Worm (Caenorhabditis elegans) whole organism, young adult: ENCODE data around the gene col-118.
A peak's percentile ranks its signal among the peaks of the same experiment; 100 is the strongest.

ENCODE experiments used
- F49E8.2 ChIP-seq: sonication (generic microtip); optimal IDR thresholded peaks from 3 replicates; lab custom pipeline; 2017; ENCODE audit warnings: missing genetic modification characterization, mild to moderate bottlenecking, missing compliant biosample characterization, antibody characterized with exemption, moderate library complexity; ENCODE audit not compliant: insufficient read depth
- F52B5.7 ChIP-seq: sonication (generic microtip); optimal IDR thresholded peaks from 2 replicates; lab custom pipeline; 2016; ENCODE audit warnings: mild to moderate bottlenecking, missing genetic modification characterization, missing compliant biosample characterization
- K11D2.4 ChIP-seq: fragments of 200-800 bp; sonication (Bioruptor generic); IDR thresholded peaks from 2 replicates; pipeline ENCODE4 v1.3.6; 2022; ENCODE audit warnings: missing genetic modification reagents, missing genetic modification characterization, missing compliant biosample characterization
- T26A5.8 ChIP-seq: sonication (generic microtip); optimal IDR thresholded peaks from 2 replicates; lab custom pipeline; 2016; ENCODE audit warnings: missing genetic modification characterization, missing compliant biosample characterization
- Y67H2A.10 ChIP-seq: fragments of 200-800 bp; sonication (Bioruptor generic); conservative IDR thresholded peaks from 2 replicates; pipeline ENCODE4 v1.3.6; 2022; ENCODE audit warnings: missing genetic modification reagents, missing genetic modification characterization, missing compliant biosample characterization
- akir-1 ChIP-seq: fragments of 200-800 bp; sonication (Bioruptor generic); optimal IDR thresholded peaks from 2 replicates; lab custom pipeline; 2018; ENCODE audit warnings: mild to moderate bottlenecking, missing genetic modification characterization, moderate library complexity, missing compliant biosample characterization
- attf-5 ChIP-seq: fragments of 200-800 bp; sonication (Bioruptor generic); optimal IDR thresholded peaks from 2 replicates; lab custom pipeline; 2018; ENCODE audit warnings: mild to moderate bottlenecking, missing genetic modification characterization, missing compliant biosample characterization
- bed-1 ChIP-seq: fragments of 200-800 bp; sonication (Bioruptor generic); IDR thresholded peaks from 2 replicates; pipeline ENCODE4 v1.3.6; 2022; ENCODE audit warnings: missing genetic modification reagents, missing genetic modification characterization, missing compliant biosample characterization
- ceh-100 ChIP-seq: fragments of 200-800 bp; sonication (Bioruptor generic); IDR thresholded peaks from 2 replicates; pipeline ENCODE4 v1.3.6; 2022; ENCODE audit warnings: missing genetic modification reagents, missing genetic modification characterization, missing compliant biosample characterization
- dox-1 ChIP-seq: fragments of 200-800 bp; sonication (Bioruptor generic); IDR thresholded peaks from 2 replicates; pipeline ENCODE4 v1.3.6; 2022; ENCODE audit warnings: missing genetic modification reagents, missing genetic modification characterization, missing compliant biosample characterization
- dpl-1 ChIP-seq: fragments of 150-350 bp; optimal IDR thresholded peaks from 2 replicates; lab custom pipeline; 2014; ENCODE audit warnings: missing biosample characterization, missing genetic modification reagents, missing genetic modification characterization
- efl-1 ChIP-seq: fragments of 150-350 bp; optimal IDR thresholded peaks from 2 replicates; lab custom pipeline; 2014; ENCODE audit warnings: missing biosample characterization, missing genetic modification reagents, missing genetic modification characterization
- gei-17 ChIP-seq: fragments of 200-800 bp; sonication (Bioruptor generic); optimal IDR thresholded peaks from 2 replicates; lab custom pipeline; 2018; ENCODE audit warnings: mild to moderate bottlenecking, missing genetic modification characterization, missing compliant biosample characterization
- him-1 ChIP-seq: sonication (generic microtip); optimal IDR thresholded peaks from 2 replicates; lab custom pipeline; 2016; ENCODE audit warnings: missing genotype, missing genetic modification reagents, missing genetic modification characterization, missing compliant biosample characterization
- hrde-1 ChIP-seq: sonication (generic microtip); optimal IDR thresholded peaks from 2 replicates; lab custom pipeline; 2016; ENCODE audit warnings: missing genetic modification characterization, mild to moderate bottlenecking, missing compliant biosample characterization, moderate library complexity, missing genotype, missing genetic modification reagents, borderline replicate concordance
- hsf-1 ChIP-seq: fragments of 200-800 bp; sonication (Bioruptor generic); IDR thresholded peaks from 2 replicates; pipeline ENCODE4 v1.3.6; 2022; ENCODE audit warnings: missing genetic modification reagents, missing genetic modification characterization, missing compliant biosample characterization
- lin-35 ChIP-seq, 3 experiments: fragments of 150-350 bp in 2 of 3; sonication (generic microtip) in 1 of 3; optimal IDR thresholded peaks; 2 replicates each; lab custom pipeline; 2014 to 2018; ENCODE audit warnings: missing biosample characterization in 3 of 3, missing genetic modification characterization in 3 of 3, missing genetic modification reagents in 3 of 3
- lin-40 ChIP-seq: sonication (generic microtip); optimal IDR thresholded peaks from 2 replicates; lab custom pipeline; 2016; ENCODE audit warnings: missing genetic modification characterization, mild to moderate bottlenecking, missing compliant biosample characterization, missing genotype, missing genetic modification reagents
- lin-54 ChIP-seq: fragments of 200-800 bp; sonication (Bioruptor generic); optimal IDR thresholded peaks from 2 replicates; lab custom pipeline; 2018; ENCODE audit warnings: mild to moderate bottlenecking, missing genetic modification characterization, missing compliant biosample characterization
- lsl-1 ChIP-seq: fragments of 200-800 bp; sonication (Bioruptor generic); optimal IDR thresholded peaks from 2 replicates; lab custom pipeline; 2018; ENCODE audit warnings: mild to moderate bottlenecking, missing genetic modification characterization, moderate library complexity, missing compliant biosample characterization
- madf-6 ChIP-seq: fragments of 200-800 bp; sonication (Bioruptor generic); IDR thresholded peaks from 2 replicates; pipeline ENCODE4 v1.3.6; 2022; ENCODE audit warnings: missing genetic modification reagents, missing genetic modification characterization, missing compliant biosample characterization
- mxl-1 ChIP-seq: sonication (generic microtip); optimal IDR thresholded peaks from 2 replicates; lab custom pipeline; 2016; ENCODE audit warnings: missing genetic modification characterization, missing compliant biosample characterization
- pbrm-1 ChIP-seq: fragments of 200-800 bp; sonication (Bioruptor generic); IDR thresholded peaks from 2 replicates; pipeline ENCODE4 v1.3.6; 2022; ENCODE audit warnings: missing genetic modification reagents, missing genetic modification characterization, missing compliant biosample characterization
- snpc-1.3 ChIP-seq: sonication (generic microtip); optimal IDR thresholded peaks from 2 replicates; lab custom pipeline; 2017; ENCODE audit warnings: missing genetic modification characterization, mild to moderate bottlenecking, missing compliant biosample characterization, antibody characterized with exemption, moderate library complexity, missing genotype, missing genetic modification reagents; ENCODE audit not compliant: insufficient read depth
- snpc-3.4 ChIP-seq: sonication (generic microtip); optimal IDR thresholded peaks from 2 replicates; lab custom pipeline; 2017; ENCODE audit warnings: missing genetic modification characterization, mild to moderate bottlenecking, missing compliant biosample characterization, antibody characterized with exemption, moderate library complexity, missing genotype, missing genetic modification reagents
- snpc-4 ChIP-seq, 5 experiments: fragments of 150-350 bp in 1 of 5; sonication (generic microtip) in 4 of 5; optimal IDR thresholded peaks; 2 replicates each; lab custom pipeline; 2014 to 2018; ENCODE audit warnings: missing genetic modification characterization in 5 of 5, missing biosample characterization in 3 of 5, antibody characterized with exemption in 2 of 5, mild to moderate bottlenecking in 2 of 5, missing compliant biosample characterization in 2 of 5, missing genotype in 2 of 5, moderate library complexity in 2 of 5, missing genetic modification reagents in 1 of 5
- tbp1 ChIP-seq: fragments of 200-800 bp; sonication (Bioruptor generic); optimal IDR thresholded peaks from 2 replicates; lab custom pipeline; 2018; ENCODE audit warnings: mild to moderate bottlenecking, missing genetic modification characterization, missing compliant biosample characterization
- tlf-1 ChIP-seq: fragments of 200-800 bp; sonication (Bioruptor generic); optimal IDR thresholded peaks from 2 replicates; lab custom pipeline; 2018; ENCODE audit warnings: mild to moderate bottlenecking, missing genetic modification characterization, missing compliant biosample characterization
- ztf-18 ChIP-seq: sonication (generic microtip); optimal IDR thresholded peaks from 2 replicates; lab custom pipeline; 2016; ENCODE audit warnings: missing genotype, mild to moderate bottlenecking, missing genetic modification characterization, missing compliant biosample characterization
- ztf-3 ChIP-seq: fragments of 200-800 bp; sonication (Bioruptor generic); optimal IDR thresholded peaks from 2 replicates; lab custom pipeline; 2018; ENCODE audit warnings: mild to moderate bottlenecking, missing genetic modification characterization, missing compliant biosample characterization

col-118 gene

ce11 chrIV:8893746-8894145 lies 45.7 kb downstream of the col-118 start, which contains the start of gene rad-54.L2 (continued):
- TF ChIP-seq madf-6 (GFP tag; lab: Robert Waterston, UW) (peak; percentile 46; the same call in 1 of the 2 replicates), snpc-1.3 (tag; lab: Kevin White, UChicago) (no peak), dpl-1 (GFP tag; lab: Kevin White, UChicago) (no peak), bed-1 (no peak), ceh-100 (GFP tag; lab: Robert Waterston, UW) (no peak), akir-1 (no peak), lsl-1 (GFP tag; lab: Kevin White, UChicago) (peak; percentile 33), F52B5.7 (tag; lab: Kevin White, UChicago) (no peak), dox-1 (0 out of 2 replicates have a peak, but pooled peaks have one; percentile 14), ztf-3 (GFP tag; lab: Kevin White, UChicago) (no peak), lin-40 (tag; lab: Kevin White, UChicago) (peak; percentile 48), lin-35 (GFP tag; optimal IDR thresholded peaks at IDR 0.05; lab: Kevin White, UChicago) (peak in 1 of 3 experiments; percentile 34), tbp1 (GFP tag; lab: Kevin White, UChicago) (peak; percentile 17), F49E8.2 (peak; percentile 40), hrde-1 (tag; lab: Kevin White, UChicago) (peak; percentile 30), ztf-18 (peak; percentile 65), tlf-1 (peak; percentile 51), lin-54 (peak; percentile 37), K11D2.4 (GFP tag; lab: Robert Waterston, UW) (no peak), efl-1 (GFP tag; lab: Kevin White, UChicago) (no peak), hsf-1 (GFP tag; lab: Robert Waterston, UW) (peak; percentile 84), attf-5 (GFP tag; lab: Kevin White, UChicago) (peak; percentile 78), snpc-4 (GFP tag; optimal IDR thresholded peaks at IDR 0.05; lab: Kevin White, UChicago) (no peak), snpc-4 (tag; optimal IDR thresholded peaks at IDR 0.05; lab: Kevin White, UChicago) (peak in 2 of 4 experiments; percentile 14 to 35), him-1 (tag; lab: Kevin White, UChicago) (no peak), Y67H2A.10 (GFP tag; lab: Robert Waterston, UW) (no peak), snpc-3.4 (tag; lab: Kevin White, UChicago) (peak; percentile 36), mxl-1 (no peak), gei-17 (GFP tag; lab: Kevin White, UChicago) (no peak), pbrm-1 (GFP tag; lab: Robert Waterston, UW) (peak; percentile 42; the same call in 1 of the 2 replicates), T26A5.8 (tag; lab: Kevin White, UChicago) (no peak)
